Fruit fly (Drosophila melanogaster) whole organism, pupa: Measurements from ENCODE around the gene alpha-Est2.

Experiments
- CG10348 ChIP-seq: fragments of 200-800 bp; sonication (Bioruptor generic); IDR thresholded peaks from 2 replicates; pipeline ENCODE4 v1.3.6; 2022; ENCODE audit warnings: missing biosample characterization, missing genetic modification characterization
- CG12605 ChIP-seq: fragments of 200-800 bp; sonication (Bioruptor generic); IDR thresholded peaks from 2 replicates; pipeline ENCODE4 v1.3.6; 2022; ENCODE audit warnings: missing biosample characterization, missing genetic modification characterization
- CG13204 ChIP-seq: fragments of 200-800 bp; sonication (Bioruptor generic); optimal IDR thresholded peaks from 2 replicates; lab custom pipeline; 2018; ENCODE audit warnings: missing biosample characterization, mild to moderate bottlenecking, missing genetic modification characterization, moderate library complexity
- CG14655 ChIP-seq: fragments of 200-800 bp; sonication (Bioruptor generic); optimal IDR thresholded peaks from 3 replicates; lab custom pipeline; 2017; ENCODE audit warnings: mild to moderate bottlenecking, missing biosample characterization, missing genetic modification reagents, missing genetic modification characterization
- CG15710 ChIP-seq: fragments of 200-800 bp; sonication (Bioruptor generic); optimal IDR thresholded peaks from 2 replicates; lab custom pipeline; 2018; ENCODE audit warnings: missing biosample characterization, mild to moderate bottlenecking, missing genetic modification characterization, moderate library complexity
- CG17806 ChIP-seq: fragments of 200-800 bp; sonication (Bioruptor generic); optimal IDR thresholded peaks from 2 replicates; lab custom pipeline; 2018; ENCODE audit warnings: missing biosample characterization, mild to moderate bottlenecking, missing genetic modification characterization, moderate library complexity
- CG32121 ChIP-seq: fragments of 200-800 bp; sonication (Bioruptor generic); IDR thresholded peaks from 2 replicates; pipeline ENCODE4 v1.3.6; 2022; ENCODE audit warnings: missing biosample characterization, missing genetic modification characterization
- CG34367 ChIP-seq: fragments of 200-800 bp; sonication (Bioruptor generic); optimal IDR thresholded peaks from 2 replicates; lab custom pipeline; 2018; ENCODE audit warnings: missing biosample characterization, mild to moderate bottlenecking, missing genetic modification characterization
- CG4496 ChIP-seq: fragments of 200-800 bp; sonication (Bioruptor generic); IDR thresholded peaks from 3 replicates; pipeline ENCODE4 v1.3.6; 2022; ENCODE audit warnings: missing biosample characterization, missing genetic modification characterization
- CG8159 ChIP-seq: fragments of 200-800 bp; sonication (Bioruptor generic); optimal IDR thresholded peaks from 3 replicates; lab custom pipeline; 2018; ENCODE audit warnings: missing biosample characterization, mild to moderate bottlenecking, missing genetic modification characterization, moderate library complexity
- CG8301 ChIP-seq: fragments of 200-800 bp; sonication (Bioruptor generic); optimal IDR thresholded peaks from 2 replicates; lab custom pipeline; 2018; ENCODE audit warnings: missing biosample characterization, mild to moderate bottlenecking, missing genetic modification characterization
- CG9948 ChIP-seq: fragments of 200-800 bp; sonication (Bioruptor generic); optimal IDR thresholded peaks from 2 replicates; lab custom pipeline; 2018; ENCODE audit warnings: missing biosample characterization, mild to moderate bottlenecking, missing genetic modification characterization, moderate library complexity
- D1 ChIP-seq: fragments of 200-800 bp; sonication (Bioruptor generic); optimal IDR thresholded peaks from 2 replicates; lab custom pipeline; 2018; ENCODE audit warnings: missing biosample characterization, mild to moderate bottlenecking, missing genetic modification characterization, moderate library complexity
- EcR ChIP-seq: fragments of 200-800 bp; sonication (Bioruptor generic); optimal IDR thresholded peaks from 3 replicates; lab custom pipeline; 2019; ENCODE audit warnings: missing biosample characterization, missing genetic modification characterization, mild to moderate bottlenecking, moderate library complexity, missing genetic modification reagents
- Ets98B ChIP-seq: fragments of 200-800 bp; sonication (Bioruptor generic); IDR thresholded peaks from 2 replicates; pipeline ENCODE4 v1.3.6; 2022; ENCODE audit warnings: missing biosample characterization, missing genetic modification characterization
- Pif1A ChIP-seq: fragments of 200-800 bp; sonication (Bioruptor generic); optimal IDR thresholded peaks from 3 replicates; lab custom pipeline; 2016; ENCODE audit warnings: missing biosample characterization, missing genetic modification characterization
- Pif1B ChIP-seq: fragments of 200-800 bp; sonication (Bioruptor generic); optimal IDR thresholded peaks from 3 replicates; lab custom pipeline; 2016; ENCODE audit warnings: missing biosample characterization, missing genetic modification characterization
- Snoo ChIP-seq: fragments of 200-800 bp; sonication (Bioruptor generic); optimal IDR thresholded peaks from 3 replicates; lab custom pipeline; 2017; ENCODE audit warnings: missing biosample characterization, mild to moderate bottlenecking, missing genetic modification characterization, inconsistent platforms
- fd96Ca ChIP-seq: fragments of 200-800 bp; sonication (Bioruptor generic); IDR thresholded peaks from 3 replicates; pipeline ENCODE4 v1.3.6; 2022; ENCODE audit warnings: missing biosample characterization, missing genetic modification characterization
- gl ChIP-seq: fragments of 200-800 bp; sonication (Bioruptor generic); optimal IDR thresholded peaks from 2 replicates; lab custom pipeline; 2018; ENCODE audit warnings: missing biosample characterization, mild to moderate bottlenecking, missing genetic modification characterization
- rn ChIP-seq: fragments of 200-800 bp; sonication (Bioruptor generic); IDR thresholded peaks from 2 replicates; pipeline ENCODE4 v1.3.6; 2022; ENCODE audit warnings: missing biosample characterization, missing genetic modification characterization

Gene alpha-Est2

DNA sequence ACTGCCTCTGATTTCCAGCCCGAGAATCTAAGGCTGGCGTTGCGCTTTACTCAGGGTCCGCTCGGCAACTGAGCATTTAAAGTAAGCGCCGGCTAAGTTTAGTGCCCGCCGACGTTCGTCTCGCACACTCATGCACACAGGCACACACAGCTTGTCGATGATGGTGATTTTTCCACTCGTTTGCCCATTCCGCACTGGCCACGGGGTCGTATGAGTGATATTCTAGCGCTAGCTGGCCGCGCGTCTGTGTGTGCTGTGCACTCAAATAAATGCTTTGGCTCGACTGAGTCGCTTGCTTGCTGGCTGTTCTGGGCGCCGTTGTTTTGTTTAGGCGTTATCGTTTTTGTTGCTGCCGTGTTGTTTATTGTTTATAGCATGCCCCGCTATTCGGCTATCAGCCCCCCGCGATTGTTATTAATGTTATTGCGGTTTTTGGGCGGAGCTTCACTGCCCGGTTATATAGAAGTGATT, 26.0 kb upstream of the alpha-Est2 start, which contains the start of gene alpha-Est8:
TSS of gene alpha-Est8 (minus strand) at position 72 of the 471 bp plus-strand sequence.
- 0 out of 2 replicates have a peak, but pooled peaks have one; percentile 25 for TF ChIP-seq CG12605 (GFP tag; lab: Robert Waterston, UW)
- TF ChIP-seq Ets98B (GFP tag; lab: Robert Waterston, UW) = 0 out of 2 replicates have a peak, but pooled peaks have one; percentile 11
- TF ChIP-seq CG32121 = no peak
- TF ChIP-seq CG13204 (GFP tag; lab: Kevin White, UChicago) = no peak

dm6 chr3R:7519356-7519755, 22.3 kb upstream of the alpha-Est2 start, which contains the start of gene Ubc84D:
TSS of gene Ubc84D (minus strand) at chr3R:7519456.
- TF ChIP-seq D1 (tag; lab: Kevin White, UChicago) (no peak), CG17806 (tag; lab: Kevin White, UChicago) (no peak), CG4496 (no peak), CG10348 (GFP tag; lab: Robert Waterston, UW) (no peak), Pif1B (GFP tag; lab: Kevin White, UChicago) (no peak), CG8159 (no peak), CG13204 (GFP tag; lab: Kevin White, UChicago) (no peak), CG14655 (GFP tag; lab: Kevin White, UChicago) (no peak)

DNA sequence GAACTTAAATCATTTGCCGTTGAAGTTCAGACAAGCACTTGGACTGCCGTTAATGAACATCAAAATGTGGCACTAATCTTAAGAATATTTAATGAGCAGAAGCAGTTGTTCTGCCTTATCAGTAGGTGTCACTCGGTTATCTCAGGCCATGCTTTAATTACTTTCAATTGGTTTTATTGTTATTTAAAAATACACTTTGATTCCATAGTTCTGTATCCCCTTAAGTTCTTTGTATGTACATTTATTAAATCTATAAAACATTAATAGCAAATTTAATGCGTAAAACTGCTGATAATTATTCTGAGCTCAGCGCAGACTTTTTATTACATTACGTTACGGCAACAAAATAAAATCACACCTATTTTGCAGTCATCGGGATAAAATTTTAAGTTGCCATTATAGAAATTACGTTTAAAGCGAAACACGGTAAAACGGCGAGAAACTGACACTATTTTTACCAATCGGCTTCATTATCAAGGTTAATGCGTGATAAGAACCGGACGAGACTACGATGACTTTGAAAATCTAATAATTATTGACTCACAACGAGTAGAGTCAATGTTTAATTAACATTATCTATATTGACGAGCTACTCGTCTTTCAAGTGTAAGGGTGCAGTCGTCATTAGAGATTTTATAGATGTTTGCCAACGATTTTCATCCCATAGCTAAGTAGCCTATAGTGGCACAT, 19.2 kb upstream of the alpha-Est2 start:
- TF ChIP-seq CG12605 (GFP tag; lab: Robert Waterston, UW) (no peak), Ets98B (GFP tag; lab: Robert Waterston, UW) (no peak), CG8159 (peak; percentile 3), CG17806 (tag; lab: Kevin White, UChicago) (no peak)
- TF ChIP-seq, all 21 proteins: peak for 1

- no peak for TF ChIP-seq CG34367
- no peak for TF ChIP-seq CG9948
- TF ChIP-seq CG17806 (tag; lab: Kevin White, UChicago) = no peak
- no peak for TF ChIP-seq CG10348 (GFP tag; lab: Robert Waterston, UW)
- TF ChIP-seq fd96Ca (GFP tag; lab: Robert Waterston, UW) = no peak
- no peak for TF ChIP-seq EcR (GFP tag; lab: Kevin White, UChicago)
- TF ChIP-seq Ets98B (GFP tag; lab: Robert Waterston, UW) = no peak
Measured at dm6 chr3R:7523594-7523993, 18.0 kb upstream of the alpha-Est2 start, which contains the start of gene alpha-Est7. TSS of gene alpha-Est7 (minus strand) at chr3R:7523753.

- TF ChIP-seq CG12605 (GFP tag; lab: Robert Waterston, UW) (no peak), CG15710 (tag; lab: Kevin White, UChicago) (no peak), Pif1A (GFP tag; lab: Kevin White, UChicago) (no peak), CG14655 (GFP tag; lab: Kevin White, UChicago) (no peak), rn (no peak), CG9948 (no peak), Snoo (no peak), CG8301 (no peak), CG17806 (tag; lab: Kevin White, UChicago) (no peak), Pif1B (GFP tag; lab: Kevin White, UChicago) (no peak), fd96Ca (GFP tag; lab: Robert Waterston, UW) (no peak)
Measured at dm6 chr3R:7524160-7524559, 17.4 kb upstream of the alpha-Est2 start.

DNA sequence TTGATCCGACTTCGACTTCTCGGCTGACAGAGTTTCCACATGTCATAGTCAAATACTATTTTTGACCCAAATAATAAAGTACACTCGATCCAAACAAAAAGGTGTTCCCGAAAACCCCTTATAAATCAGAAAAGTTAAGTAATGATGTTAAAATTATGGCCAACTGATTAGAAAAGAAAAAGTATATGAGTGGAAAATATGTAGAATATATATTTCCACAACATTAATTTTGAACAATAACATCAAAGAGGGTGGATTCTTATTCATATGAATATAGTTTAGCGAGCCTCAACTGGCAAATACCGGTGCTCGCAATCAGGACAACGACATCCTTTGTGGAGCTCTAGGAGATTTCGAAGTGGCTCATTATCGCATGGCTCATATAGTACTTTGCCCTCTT, 12.9 kb upstream of the alpha-Est2 start, which contains the start of gene alpha-Est6:
TSS of gene alpha-Est6 (minus strand) at position 101 of the 400 bp plus-strand sequence.
- TF ChIP-seq CG32121 (no peak), rn (no peak), CG10348 (GFP tag; lab: Robert Waterston, UW) (no peak), CG12605 (GFP tag; lab: Robert Waterston, UW) (no peak), Snoo (no peak), CG14655 (GFP tag; lab: Kevin White, UChicago) (no peak)
- TF ChIP-seq, all 21 proteins: peak for 0

- no peak for TF ChIP-seq rn
- no peak for TF ChIP-seq CG15710 (tag; lab: Kevin White, UChicago)
- TF ChIP-seq Pif1A (GFP tag; lab: Kevin White, UChicago) = no peak
- TF ChIP-seq CG12605 (GFP tag; lab: Robert Waterston, UW) = no peak
- TF ChIP-seq Ets98B (GFP tag; lab: Robert Waterston, UW) = no peak
- TF ChIP-seq CG8301 = no peak
- no peak for TF ChIP-seq CG34367
- no peak for TF ChIP-seq CG17806 (tag; lab: Kevin White, UChicago)
- no peak for TF ChIP-seq CG10348 (GFP tag; lab: Robert Waterston, UW)
- no peak for TF ChIP-seq CG9948
- no peak for TF ChIP-seq CG14655 (GFP tag; lab: Kevin White, UChicago)
- TF ChIP-seq CG8159 = no peak
- no peak for TF ChIP-seq EcR (GFP tag; lab: Kevin White, UChicago)
- TF ChIP-seq Snoo = no peak
- TF ChIP-seq CG4496 = no peak
- TF ChIP-seq D1 (tag; lab: Kevin White, UChicago) = no peak
- TF ChIP-seq gl (tag; lab: Kevin White, UChicago) = no peak
Measured at dm6 chr3R:7530184-7530821, 11.3 kb upstream of the alpha-Est2 start, which contains the start of the genes Rtnl2 and alphaTub84D. TSS of gene Rtnl2 (minus strand) at chr3R:7530241. TSS of gene alphaTub84D (plus strand) at chr3R:7530753.
